Worm (Caenorhabditis elegans) whole organism, young adult: ENCODE data around the gene F41G3.6.

Experiments
- B0261.1 ChIP-seq: sonication (generic microtip); optimal IDR thresholded peaks from 2 replicates; lab custom pipeline; 2016; ENCODE audit warnings: mild to moderate bottlenecking, missing genetic modification characterization, moderate library complexity, missing compliant biosample characterization
- B0336.3 ChIP-seq: fragments of 200-800 bp; sonication (Bioruptor generic); IDR thresholded peaks from 2 replicates; pipeline ENCODE4 v1.3.6; 2022; ENCODE audit warnings: missing genetic modification characterization, missing compliant biosample characterization
- C17E4.6 ChIP-seq: fragments of 200-800 bp; sonication (Bioruptor generic); IDR thresholded peaks from 2 replicates; pipeline ENCODE4 v1.3.6; 2022; ENCODE audit warnings: missing genetic modification reagents, missing genetic modification characterization, missing compliant biosample characterization
- D2030.7 ChIP-seq: fragments of 200-800 bp; sonication (Bioruptor generic); IDR thresholded peaks from 2 replicates; pipeline ENCODE4 v1.3.6; 2022; ENCODE audit warnings: missing genetic modification reagents, missing genetic modification characterization, missing compliant biosample characterization
- F23B12.7 ChIP-seq: sonication (generic microtip); optimal IDR thresholded peaks from 2 replicates; lab custom pipeline; 2017; ENCODE audit warnings: missing genetic modification characterization, mild to moderate bottlenecking, missing compliant biosample characterization, antibody characterized with exemption, moderate library complexity; ENCODE audit not compliant: insufficient read depth
- F49E8.2 ChIP-seq: sonication (generic microtip); optimal IDR thresholded peaks from 3 replicates; lab custom pipeline; 2017; ENCODE audit warnings: missing genetic modification characterization, mild to moderate bottlenecking, missing compliant biosample characterization, antibody characterized with exemption, moderate library complexity; ENCODE audit not compliant: insufficient read depth
- T07F8.4 ChIP-seq: sonication (generic microtip); optimal IDR thresholded peaks from 2 replicates; lab custom pipeline; 2016; ENCODE audit warnings: mild to moderate bottlenecking, missing genetic modification characterization, moderate library complexity, missing compliant biosample characterization
- Y56A3A.18 ChIP-seq: fragments of 200-800 bp; sonication (Bioruptor generic); IDR thresholded peaks from 2 replicates; pipeline ENCODE4 v1.3.6; 2022; ENCODE audit warnings: missing genetic modification reagents, missing genetic modification characterization, missing compliant biosample characterization
- Y95B8A.8 ChIP-seq: fragments of 200-800 bp; sonication (Bioruptor generic); IDR thresholded peaks from 2 replicates; pipeline ENCODE4 v1.3.6; 2022; ENCODE audit warnings: missing genetic modification reagents, missing genetic modification characterization, missing compliant biosample characterization
- ama-1 ChIP-seq, 3 experiments: fragments of 150-350 bp in 1 of 3; sonication (generic microtip) in 2 of 3; optimal IDR thresholded peaks; 2 replicates each; lab custom pipeline; 2014 to 2018; ENCODE audit warnings: missing biosample characterization in 2 of 3, missing genetic modification characterization in 2 of 3, missing genetic modification reagents in 2 of 3
- aptf-3 ChIP-seq: fragments of 200-800 bp; sonication (Bioruptor generic); IDR thresholded peaks from 2 replicates; pipeline ENCODE4 v1.3.6; 2022; ENCODE audit warnings: missing genetic modification characterization, missing compliant biosample characterization
- atf-7 ChIP-seq: sonication (generic microtip); optimal IDR thresholded peaks from 2 replicates; lab custom pipeline; 2017; ENCODE audit warnings: mild to moderate bottlenecking, missing genetic modification characterization, missing compliant biosample characterization
- bed-2 ChIP-seq: fragments of 200-800 bp; sonication (Bioruptor generic); IDR thresholded peaks from 2 replicates; pipeline ENCODE4 v1.3.6; 2022; ENCODE audit warnings: missing genetic modification reagents, missing genetic modification characterization, missing compliant biosample characterization
- ccch-3 ChIP-seq: fragments of 200-800 bp; sonication (Bioruptor generic); optimal IDR thresholded peaks from 2 replicates; lab custom pipeline; 2018; ENCODE audit warnings: mild to moderate bottlenecking, missing genetic modification characterization, missing compliant biosample characterization
- cebp-1 ChIP-seq, 2 experiments: fragments of 200-800 bp in 1 of 2; sonication (Bioruptor generic) in 1 of 2; sonication (generic microtip) in 1 of 2; IDR thresholded peaks in 1 of 2; optimal IDR thresholded peaks in 1 of 2; 2 replicates each; pipeline versions ENCODE4 v1.3.6 to Lab custom; 2017 to 2022; ENCODE audit warnings: missing compliant biosample characterization in 2 of 2, missing genetic modification characterization in 2 of 2, mild to moderate bottlenecking in 1 of 2, missing genetic modification reagents in 1 of 2, moderate library complexity in 1 of 2
- ceh-100 ChIP-seq: fragments of 200-800 bp; sonication (Bioruptor generic); IDR thresholded peaks from 2 replicates; pipeline ENCODE4 v1.3.6; 2022; ENCODE audit warnings: missing genetic modification reagents, missing genetic modification characterization, missing compliant biosample characterization
- dox-1 ChIP-seq: fragments of 200-800 bp; sonication (Bioruptor generic); IDR thresholded peaks from 2 replicates; pipeline ENCODE4 v1.3.6; 2022; ENCODE audit warnings: missing genetic modification reagents, missing genetic modification characterization, missing compliant biosample characterization
- gei-17 ChIP-seq: fragments of 200-800 bp; sonication (Bioruptor generic); optimal IDR thresholded peaks from 2 replicates; lab custom pipeline; 2018; ENCODE audit warnings: mild to moderate bottlenecking, missing genetic modification characterization, missing compliant biosample characterization
- hlh-26 ChIP-seq: fragments of 200-800 bp; sonication (Bioruptor generic); conservative IDR thresholded peaks from 2 replicates; pipeline ENCODE4 v1.3.6; 2022; ENCODE audit warnings: missing genetic modification reagents, missing genetic modification characterization, missing compliant biosample characterization
- hmg-20 ChIP-seq: fragments of 200-800 bp; sonication (Bioruptor generic); IDR thresholded peaks from 2 replicates; pipeline ENCODE4 v1.3.6; 2022; ENCODE audit warnings: missing genetic modification reagents, missing genetic modification characterization, missing compliant biosample characterization
- hrde-1 ChIP-seq: sonication (generic microtip); optimal IDR thresholded peaks from 2 replicates; lab custom pipeline; 2016; ENCODE audit warnings: missing genetic modification characterization, mild to moderate bottlenecking, missing compliant biosample characterization, moderate library complexity, missing genotype, missing genetic modification reagents, borderline replicate concordance
- hsf-1 ChIP-seq: fragments of 200-800 bp; sonication (Bioruptor generic); IDR thresholded peaks from 2 replicates; pipeline ENCODE4 v1.3.6; 2022; ENCODE audit warnings: missing genetic modification reagents, missing genetic modification characterization, missing compliant biosample characterization
- let-526 ChIP-seq: fragments of 200-800 bp; sonication (Bioruptor generic); IDR thresholded peaks from 2 replicates; pipeline ENCODE4 v1.3.6; 2022; ENCODE audit warnings: missing genetic modification reagents, missing genetic modification characterization, missing compliant biosample characterization
- lsl-1 ChIP-seq: fragments of 200-800 bp; sonication (Bioruptor generic); optimal IDR thresholded peaks from 2 replicates; lab custom pipeline; 2018; ENCODE audit warnings: mild to moderate bottlenecking, missing genetic modification characterization, moderate library complexity, missing compliant biosample characterization
- lsy-27 ChIP-seq: sonication (generic microtip); optimal IDR thresholded peaks from 2 replicates; lab custom pipeline; 2017; ENCODE audit warnings: missing genetic modification characterization, mild to moderate bottlenecking, missing compliant biosample characterization, antibody characterized with exemption, missing genotype, borderline replicate concordance; ENCODE audit not compliant: insufficient read depth
- madf-3 ChIP-seq: fragments of 200-800 bp; sonication (Bioruptor generic); IDR thresholded peaks from 2 replicates; pipeline ENCODE4 v1.3.6; 2022; ENCODE audit warnings: missing genetic modification reagents, missing genetic modification characterization, missing compliant biosample characterization
- mcd-1 ChIP-seq: fragments of 200-800 bp; sonication (Bioruptor generic); IDR thresholded peaks from 2 replicates; pipeline ENCODE4 v1.3.6; 2022; ENCODE audit warnings: missing genetic modification reagents, missing genetic modification characterization, missing compliant biosample characterization
- mel-28 ChIP-seq: sonication (generic microtip); optimal IDR thresholded peaks from 2 replicates; lab custom pipeline; 2016; ENCODE audit warnings: borderline replicate concordance, mild to moderate bottlenecking, missing genetic modification characterization, missing compliant biosample characterization
- nfyb-1 ChIP-seq: fragments of 200-800 bp; sonication (Bioruptor generic); IDR thresholded peaks from 2 replicates; pipeline ENCODE4 v1.3.6; 2022; ENCODE audit warnings: missing genetic modification reagents, missing genetic modification characterization, missing compliant biosample characterization
- nhr-120 ChIP-seq: fragments of 200-800 bp; sonication (Bioruptor generic); IDR thresholded peaks from 2 replicates; pipeline ENCODE4 v1.3.6; 2022; ENCODE audit warnings: missing genetic modification characterization, missing compliant biosample characterization
- nhr-80 ChIP-seq: sonication (generic microtip); optimal IDR thresholded peaks from 2 replicates; lab custom pipeline; 2016; ENCODE audit warnings: missing genetic modification characterization, missing compliant biosample characterization
- rcor-1 ChIP-seq: fragments of 200-800 bp; sonication (Bioruptor generic); IDR thresholded peaks from 2 replicates; pipeline ENCODE4 v1.3.6; 2022; ENCODE audit warnings: missing genetic modification reagents, missing genetic modification characterization, missing compliant biosample characterization
- repo-1 ChIP-seq: sonication (generic microtip); optimal IDR thresholded peaks from 2 replicates; lab custom pipeline; 2017; ENCODE audit warnings: mild to moderate bottlenecking, missing genetic modification characterization, missing compliant biosample characterization
- sea-2 ChIP-seq: fragments of 200-800 bp; sonication (Bioruptor generic); IDR thresholded peaks from 2 replicates; pipeline ENCODE4 v1.3.6; 2022; ENCODE audit warnings: missing genetic modification characterization, missing compliant biosample characterization
- snpc-1.3 ChIP-seq: sonication (generic microtip); optimal IDR thresholded peaks from 2 replicates; lab custom pipeline; 2017; ENCODE audit warnings: missing genetic modification characterization, mild to moderate bottlenecking, missing compliant biosample characterization, antibody characterized with exemption, moderate library complexity, missing genotype, missing genetic modification reagents; ENCODE audit not compliant: insufficient read depth
- snpc-3.4 ChIP-seq: sonication (generic microtip); optimal IDR thresholded peaks from 2 replicates; lab custom pipeline; 2017; ENCODE audit warnings: missing genetic modification characterization, mild to moderate bottlenecking, missing compliant biosample characterization, antibody characterized with exemption, moderate library complexity, missing genotype, missing genetic modification reagents
- ztf-22 ChIP-seq: fragments of 200-800 bp; sonication (Bioruptor generic); optimal IDR thresholded peaks from 2 replicates; lab custom pipeline; 2018; ENCODE audit warnings: mild to moderate bottlenecking, missing genetic modification characterization, moderate library complexity, missing compliant biosample characterization
- ztf-28 ChIP-seq: fragments of 200-800 bp; sonication (Bioruptor generic); IDR thresholded peaks from 2 replicates; pipeline ENCODE4 v1.3.6; 2022; ENCODE audit warnings: missing genetic modification reagents, missing genetic modification characterization, missing compliant biosample characterization

Gene F41G3.6

DNA sequence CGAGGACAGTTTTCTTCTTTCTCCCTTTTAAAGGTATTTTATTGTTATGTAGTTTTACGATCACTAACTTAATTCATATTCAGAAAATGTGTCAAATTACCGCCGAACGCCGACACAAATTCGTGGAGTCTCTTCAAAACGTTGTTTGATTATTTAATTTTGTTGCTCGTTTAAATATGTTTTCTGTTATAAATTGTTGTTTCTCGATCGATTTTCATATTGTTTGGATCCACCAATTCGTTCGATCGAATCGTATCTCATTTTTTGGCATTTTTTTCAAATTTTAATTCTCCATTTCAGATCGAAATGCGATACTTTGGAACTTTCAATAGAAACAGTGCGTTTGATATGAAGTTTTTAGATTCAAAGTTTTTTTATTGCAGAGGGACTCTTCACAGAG is at the start of gene F41G3.6:
Gene F41G3.6 (plus strand): TSS at position 301 of the 400 bp plus-strand sequence.
- TF ChIP-seq madf-3: no peak
- TF ChIP-seq snpc-1.3: no peak
- TF ChIP-seq hrde-1: no peak
- no peak for TF ChIP-seq sea-2 (GFP tag; lab: Robert Waterston, UW)
- no peak for TF ChIP-seq let-526 (GFP tag; lab: Robert Waterston, UW)
- TF ChIP-seq ztf-22 (GFP tag; lab: Kevin White, UChicago): no peak
- no peak for TF ChIP-seq nhr-120
- no peak for TF ChIP-seq cebp-1 (GFP tag; IDR thresholded peaks at IDR 0.05; lab: Robert Waterston, UW)
- no peak for TF ChIP-seq cebp-1 (tag; optimal IDR thresholded peaks at IDR 0.05; lab: Kevin White, UChicago)
- TF ChIP-seq nfyb-1 (GFP tag; lab: Robert Waterston, UW): no peak
- TF ChIP-seq aptf-3: no peak
- TF ChIP-seq rcor-1 (GFP tag; lab: Robert Waterston, UW): no peak
- no peak for TF ChIP-seq C17E4.6
- no peak for TF ChIP-seq F49E8.2 (tag; lab: Kevin White, UChicago)
- no peak for TF ChIP-seq mcd-1 (GFP tag; lab: Robert Waterston, UW)

DNA sequence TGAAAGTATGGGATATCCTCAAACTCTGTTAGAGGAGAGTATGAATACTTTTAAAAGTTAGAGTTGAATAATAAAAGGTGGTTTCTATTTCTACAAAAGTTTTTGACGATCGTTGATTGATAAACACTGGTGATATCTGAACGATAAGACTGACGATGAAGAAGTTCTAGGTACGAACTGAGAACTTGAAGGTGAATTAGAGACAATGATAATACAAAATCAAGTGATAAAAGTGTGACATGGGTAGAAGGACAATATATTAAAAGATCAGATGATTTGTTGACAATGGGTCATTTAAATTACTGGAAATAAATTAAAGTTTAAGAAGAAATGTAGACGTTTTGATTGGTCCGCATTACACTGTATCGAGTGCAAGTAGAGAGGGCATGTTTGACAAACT is 47.3 kb upstream of the F41G3.6 start, which contains the start of gene C18H9.5:
Gene C18H9.5 (minus strand): TSS at position 179 of the 400 bp plus-strand sequence.
- no peak for TF ChIP-seq repo-1 (tag; lab: Kevin White, UChicago)
- TF ChIP-seq Y95B8A.8 (GFP tag; lab: Robert Waterston, UW): no peak
- no peak for TF ChIP-seq ceh-100 (GFP tag; lab: Robert Waterston, UW)
- no peak for TF ChIP-seq gei-17 (GFP tag; lab: Kevin White, UChicago)
- no peak for TF ChIP-seq hsf-1 (GFP tag; lab: Robert Waterston, UW)
- no peak for TF ChIP-seq dox-1 (GFP tag; lab: Robert Waterston, UW)
- TF ChIP-seq T07F8.4 (tag; lab: Kevin White, UChicago): no peak
- TF ChIP-seq hmg-20: no peak
- TF ChIP-seq B0261.1: no peak
- TF ChIP-seq lsl-1: no peak
- no peak for TF ChIP-seq Y56A3A.18
- TF ChIP-seq D2030.7 (GFP tag; lab: Robert Waterston, UW): no peak
- TF ChIP-seq F23B12.7 (tag; lab: Kevin White, UChicago): no peak
- no peak for TF ChIP-seq mel-28 (tag; lab: Kevin White, UChicago)
- no peak for TF ChIP-seq ztf-28 (GFP tag; lab: Robert Waterston, UW)

DNA sequence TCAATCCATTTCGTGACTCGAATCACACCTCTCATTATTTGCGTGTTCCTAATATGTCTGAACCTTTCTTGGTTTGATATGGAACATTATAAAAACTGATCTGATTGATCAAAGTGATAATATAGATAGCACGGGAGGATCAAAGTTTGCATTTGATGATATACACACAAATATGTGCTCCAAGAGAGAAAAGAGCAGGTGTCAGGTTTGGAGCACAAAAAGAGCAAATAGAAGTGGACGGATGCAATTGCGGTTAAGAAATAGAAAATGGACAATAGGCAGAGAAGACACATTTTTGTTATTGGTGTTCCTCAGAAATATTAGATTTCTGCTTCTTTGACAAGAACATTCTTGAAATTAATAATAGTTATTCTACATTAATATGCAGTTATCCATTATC is 43.9 kb upstream of the F41G3.6 start, which contains the start of gene C18H9.1:
Gene C18H9.1 (plus strand): TSS at position 301 of the 400 bp plus-strand sequence.
- TF ChIP-seq ama-1 (optimal IDR thresholded peaks at IDR 0.05; lab: Kevin White, UChicago) (no peak), ama-1 (GFP tag; optimal IDR thresholded peaks at IDR 0.05; lab: Kevin White, UChicago) (no peak), nhr-80 (tag; lab: Kevin White, UChicago) (no peak), B0336.3 (no peak), C17E4.6 (no peak), lsy-27 (tag; lab: Kevin White, UChicago) (no peak), atf-7 (tag; lab: Kevin White, UChicago) (no peak), hlh-26 (GFP tag; lab: Robert Waterston, UW) (no peak), ccch-3 (GFP tag; lab: Kevin White, UChicago) (no peak), B0261.1 (no peak), snpc-3.4 (tag; lab: Kevin White, UChicago) (no peak), bed-2 (GFP tag; lab: Robert Waterston, UW) (no peak)
